ENCODE assay signal across 8 worm cellular contexts in genomic region chrIV:14219714-14220113, ce11.
A peak's percentile ranks its signal among the peaks of the same experiment; 100 is the strongest.
TF ChIP-seq lines count a peak whose summit lies in the region.

Gene sqrd-1, plus strand, starts transcription at chrIV:14219871.

TF ChIP-seq in whole organism, L1 larva, 84 proteins besides CTCF, POLR2A, EP300 and RAD21 (continues in another document):
- TF ChIP-seq nhr-77 (tag; optimal IDR thresholded peaks at IDR 0.05; lab: Kevin White, UChicago) (no peak), nhr-90 (tag; optimal IDR thresholded peaks at IDR 0.05; lab: Kevin White, UChicago; ENCODE audit: poor library complexity) (peak; percentile 9), grh-1 (GFP tag; IDR thresholded peaks at IDR 0.05; lab: Robert Waterston, UW) (peak; percentile 17; the same call in 1 of the 2 replicates), nhr-71 (tag; optimal IDR thresholded peaks at IDR 0.05; lab: Kevin White, UChicago) (peak; percentile 24), hpl-2 (GFP tag; optimal IDR thresholded peaks at IDR 0.05; lab: Kevin White, UChicago) (no peak), efl-1 (optimal IDR thresholded peaks at IDR 0.05; lab: Kevin White, UChicago) (peak in 1 of 2 experiments; percentile 21), efl-1 (GFP tag; optimal IDR thresholded peaks at IDR 0.05 in 1 of 2; lab: Kevin White, UChicago) (peak in 1 of 2 experiments; percentile 79), lin-14 (GFP tag; optimal IDR thresholded peaks at IDR 0.05; lab: Kevin White, UChicago) (peak; percentile 54), snu-23 (GFP tag; optimal IDR thresholded peaks at IDR 0.05; lab: Kevin White, UChicago) (peak; percentile 33), rnt-1 (tag; optimal IDR thresholded peaks at IDR 0.05; lab: Kevin White, UChicago) (peak; percentile 40), ama-1 (optimal IDR thresholded peaks at IDR 0.05; lab: Kevin White, UChicago) (no peak)

TF ChIP-seq in whole organism, L2 larva, 48 proteins besides CTCF, POLR2A, EP300 and RAD21 (continues in another document):
- no peak for TF ChIP-seq zag-1 (tag; optimal IDR thresholded peaks at IDR 0.05; lab: Kevin White, UChicago)
- TF ChIP-seq C34F6.9 (tag; optimal IDR thresholded peaks at IDR 0.05; lab: Kevin White, UChicago): peak; percentile 15
- peak; percentile 15 for TF ChIP-seq elt-1 (tag; optimal IDR thresholded peaks at IDR 0.05; lab: Kevin White, UChicago)
- peak; percentile 41 for TF ChIP-seq nhr-25 (tag; optimal IDR thresholded peaks at IDR 0.05; lab: Kevin White, UChicago)
- TF ChIP-seq gmeb-1 (tag; optimal IDR thresholded peaks at IDR 0.05; lab: Kevin White, UChicago): peak; percentile 36
- TF ChIP-seq sma-9 (GFP tag; optimal IDR thresholded peaks at IDR 0.05; lab: Kevin White, UChicago): peak; percentile 71
- TF ChIP-seq sma-9 (tag; optimal IDR thresholded peaks at IDR 0.05; lab: Kevin White, UChicago): no peak
- peak; percentile 40 for TF ChIP-seq ama-1 (optimal IDR thresholded peaks at IDR 0.05; lab: Kevin White, UChicago)
- no peak for TF ChIP-seq mbf-1 (tag; optimal IDR thresholded peaks at IDR 0.05; lab: Kevin White, UChicago)
- no peak for TF ChIP-seq ztf-11 (tag; optimal IDR thresholded peaks at IDR 0.05; lab: Kevin White, UChicago)
- no peak for TF ChIP-seq nhr-77 (tag; optimal IDR thresholded peaks at IDR 0.05; lab: Kevin White, UChicago)
- TF ChIP-seq lsy-2 (tag; optimal IDR thresholded peaks at IDR 0.05; lab: Kevin White, UChicago): peak in 1 of 2 experiments; percentile 51

TF ChIP-seq in whole organism, L3 larva, 47 proteins besides CTCF, POLR2A, EP300 and RAD21 (continues in another document):
- TF ChIP-seq pqm-1 (tag; optimal IDR thresholded peaks at IDR 0.05; lab: Kevin White, UChicago): peak; percentile 81
- no peak for TF ChIP-seq nhr-43 (tag; optimal IDR thresholded peaks at IDR 0.05; lab: Kevin White, UChicago; ENCODE audit: poor library complexity, severe bottlenecking)
- peak; percentile 8 for TF ChIP-seq elt-2 (tag; optimal IDR thresholded peaks at IDR 0.05; lab: Kevin White, UChicago)
- no peak for TF ChIP-seq nhr-28 (tag; optimal IDR thresholded peaks at IDR 0.05; lab: Kevin White, UChicago)
- TF ChIP-seq nfya-1 (tag; optimal IDR thresholded peaks at IDR 0.05; lab: Kevin White, UChicago; ENCODE audit: insufficient read depth): peak; percentile 11
- TF ChIP-seq pha-4 (tag; optimal IDR thresholded peaks at IDR 0.05; lab: Kevin White, UChicago): peak; percentile 75
- TF ChIP-seq skn-1 (tag; optimal IDR thresholded peaks at IDR 0.05; lab: Kevin White, UChicago): no peak
- no peak for TF ChIP-seq ztf-11 (tag; optimal IDR thresholded peaks at IDR 0.05; lab: Kevin White, UChicago)
- no peak for TF ChIP-seq sea-2 (GFP tag; optimal IDR thresholded peaks at IDR 0.05; lab: Kevin White, UChicago)
- TF ChIP-seq elt-1 (tag; optimal IDR thresholded peaks at IDR 0.05; lab: Kevin White, UChicago): peak; percentile 80
- TF ChIP-seq nhr-25 (tag; optimal IDR thresholded peaks at IDR 0.05; lab: Kevin White, UChicago): peak; percentile 17

TF ChIP-seq in whole organism, L4 larva, 104 proteins besides CTCF, POLR2A, EP300 and RAD21 (continues in another document):
- TF ChIP-seq unc-62 (GFP tag; optimal IDR thresholded peaks at IDR 0.05 in 1 of 2; lab: Kevin White, UChicago) (peak in 1 of 2 experiments; percentile 93), unc-62 (tag; optimal IDR thresholded peaks at IDR 0.05; lab: Kevin White, UChicago) (no peak), mep-1 (tag; optimal IDR thresholded peaks at IDR 0.05; lab: Kevin White, UChicago) (peak; percentile 46), dve-1 (tag; optimal IDR thresholded peaks at IDR 0.05; lab: Kevin White, UChicago; ENCODE audit: insufficient read depth) (peak; percentile 52), mdl-1 (tag; optimal IDR thresholded peaks at IDR 0.05; lab: Kevin White, UChicago) (peak in 1 of 2 experiments; percentile 37), set-16 (GFP tag; IDR thresholded peaks at IDR 0.05; lab: Robert Waterston, UW) (no peak), lsy-2 (tag; optimal IDR thresholded peaks at IDR 0.05; lab: Kevin White, UChicago) (peak in 1 of 2 experiments; percentile 43), ceh-44 (GFP tag; IDR thresholded peaks at IDR 0.05; lab: Robert Waterston, UW) (no peak), ceh-28 (tag; optimal IDR thresholded peaks at IDR 0.05; lab: Kevin White, UChicago) (no peak), nhr-28 (tag; optimal IDR thresholded peaks at IDR 0.05; lab: Kevin White, UChicago) (peak; percentile 47), lin-29 (GFP tag; IDR thresholded peaks at IDR 0.05; lab: Robert Waterston, UW) (no peak), F26F4.8 (GFP tag; conservative IDR thresholded peaks at IDR 0.05; lab: Robert Waterston, UW) (no peak)

TF ChIP-seq in whole organism, late embryonic, 69 proteins besides CTCF, POLR2A, EP300 and RAD21:
- no peak for TF ChIP-seq odd-2 (tag; optimal IDR thresholded peaks at IDR 0.05; lab: Kevin White, UChicago)
- no peak for TF ChIP-seq hlh-13 (GFP tag; optimal IDR thresholded peaks at IDR 0.05; lab: Kevin White, UChicago)
- no peak for TF ChIP-seq ceh-30 (tag; optimal IDR thresholded peaks at IDR 0.05; lab: Kevin White, UChicago)
- peak; percentile 34 for TF ChIP-seq elt-2 (tag; optimal IDR thresholded peaks at IDR 0.05; lab: Kevin White, UChicago)

TF ChIP-seq in whole organism, midembryonic, 9 proteins besides CTCF, POLR2A, EP300 and RAD21:
- TF ChIP-seq T22C8.4 (GFP tag; IDR thresholded peaks at IDR 0.05; lab: Robert Waterston, UW) (no peak), med-1 (GFP tag; optimal IDR thresholded peaks at IDR 0.05; lab: Kevin White, UChicago; ENCODE audit: insufficient read depth) (no peak), ztf-29 (GFP tag; IDR thresholded peaks at IDR 0.05; lab: Robert Waterston, UW) (no peak), flt-1 (GFP tag; IDR thresholded peaks at IDR 0.05; lab: Robert Waterston, UW) (0 out of 2 replicates have a peak, but pooled peaks have one; percentile 14), klf-2 (GFP tag; conservative IDR thresholded peaks at IDR 0.05; lab: Robert Waterston, UW) (no peak), tab-1 (GFP tag; IDR thresholded peaks at IDR 0.05; lab: Robert Waterston, UW) (no peak), ztf-23 (GFP tag; IDR thresholded peaks at IDR 0.05; lab: Robert Waterston, UW) (no peak), ref-1 (GFP tag; conservative IDR thresholded peaks at IDR 0.05; lab: Robert Waterston, UW) (no peak)

TF ChIP-seq in whole organism, mixed stage, embryonic, 35 proteins besides CTCF, POLR2A, EP300 and RAD21:
- TF ChIP-seq elt-3 (tag; optimal IDR thresholded peaks at IDR 0.05; lab: Kevin White, UChicago): no peak
- peak; percentile 52 for TF ChIP-seq elt-1 (tag; optimal IDR thresholded peaks at IDR 0.05; lab: Kevin White, UChicago; ENCODE audit: borderline replicate concordance, insufficient read depth)
- TF ChIP-seq nhr-2 (tag; optimal IDR thresholded peaks at IDR 0.05; lab: Kevin White, UChicago): peak; percentile 3
- TF ChIP-seq lsy-2 (tag; optimal IDR thresholded peaks at IDR 0.05; lab: Kevin White, UChicago): no peak
- no peak for TF ChIP-seq ces-1 (GFP tag; optimal IDR thresholded peaks at IDR 0.05; lab: Kevin White, UChicago)
- no peak for TF ChIP-seq nhr-12 (tag; optimal IDR thresholded peaks at IDR 0.05; lab: Kevin White, UChicago)
- TF ChIP-seq tbx-8 (GFP tag; optimal IDR thresholded peaks at IDR 0.05; lab: Kevin White, UChicago): no peak
- TF ChIP-seq ham-2 (GFP tag; optimal IDR thresholded peaks at IDR 0.05; lab: Kevin White, UChicago): no peak
- no peak for TF ChIP-seq mab-5 (tag; optimal IDR thresholded peaks at IDR 0.05; lab: Kevin White, UChicago)
- peak; percentile 71 for TF ChIP-seq hlh-1 (tag; optimal IDR thresholded peaks at IDR 0.05; lab: Kevin White, UChicago)
- TF ChIP-seq unc-39 (tag; optimal IDR thresholded peaks at IDR 0.05; lab: Kevin White, UChicago): no peak
- TF ChIP-seq unc-120 (tag; optimal IDR thresholded peaks at IDR 0.05; lab: Kevin White, UChicago; ENCODE audit: poor library complexity, severe bottlenecking): no peak
- no peak for TF ChIP-seq sptf-1 (tag; optimal IDR thresholded peaks at IDR 0.05; lab: Kevin White, UChicago)
- TF ChIP-seq cnd-1 (tag; optimal IDR thresholded peaks at IDR 0.05; lab: Kevin White, UChicago): no peak
- TF ChIP-seq lin-32 (GFP tag; optimal IDR thresholded peaks at IDR 0.05; lab: Kevin White, UChicago): no peak
- no peak for TF ChIP-seq bed-3 (GFP tag; optimal IDR thresholded peaks at IDR 0.05; lab: Kevin White, UChicago)
- TF ChIP-seq ztf-11 (tag; optimal IDR thresholded peaks at IDR 0.05; lab: Kevin White, UChicago): no peak

TF ChIP-seq in whole organism, young adult, 124 proteins besides CTCF, POLR2A, EP300 and RAD21:
- 0 out of 2 replicates have a peak, but pooled peaks have one; percentile 20 for TF ChIP-seq dox-1 (GFP tag; IDR thresholded peaks at IDR 0.05; lab: Robert Waterston, UW)
- TF ChIP-seq hmg-1.2 (GFP tag; IDR thresholded peaks at IDR 0.05; lab: Robert Waterston, UW): no peak; the same call in 1 of the 2 replicates
- peak; percentile 40 for TF ChIP-seq ama-1 (optimal IDR thresholded peaks at IDR 0.05; lab: Kevin White, UChicago)
- TF ChIP-seq ama-1 (GFP tag; optimal IDR thresholded peaks at IDR 0.05; lab: Kevin White, UChicago): no peak
